Worm (Caenorhabditis elegans) whole organism, young adult: ENCODE results near the gene C03B1.7.
A peak's percentile ranks its signal among the peaks of the same experiment; 100 is the strongest.

ENCODE experiments used
- F10E7.11 ChIP-seq: sonication (generic microtip); optimal IDR thresholded peaks from 2 replicates; lab custom pipeline; 2017; ENCODE audit warnings: mild to moderate bottlenecking, missing genetic modification characterization, moderate library complexity, missing compliant biosample characterization
- nfya-1 ChIP-seq: sonication (generic microtip); optimal IDR thresholded peaks from 2 replicates; lab custom pipeline; 2017; ENCODE audit warnings: antibody characterized with exemption, missing compliant biosample characterization, missing genetic modification characterization, borderline replicate concordance; ENCODE audit not compliant: insufficient read depth
- pha-4 ChIP-seq: fragments of 150-350 bp; sonication (generic microtip); optimal IDR thresholded peaks from 2 replicates; lab custom pipeline; 2014; ENCODE audit warnings: missing biosample characterization, missing genetic modification reagents, missing genetic modification characterization
- sptf-2 ChIP-seq: fragments of 200-800 bp; sonication (Bioruptor generic); optimal IDR thresholded peaks from 2 replicates; lab custom pipeline; 2018; ENCODE audit warnings: mild to moderate bottlenecking, missing genetic modification characterization, missing compliant biosample characterization

ce11 chrX:6371192-6372116 lies 29.8 kb downstream of the C03B1.7 start:
- TF ChIP-seq pha-4 (tag; lab: Kevin White, UChicago) (no peak), nfya-1 (tag; lab: Kevin White, UChicago) (no peak), sptf-2 (GFP tag; lab: Kevin White, UChicago) (peak; percentile 41), F10E7.11 (tag; lab: Kevin White, UChicago) (peak; percentile 26)
